Worm (Caenorhabditis elegans): Measurements from ENCODE around the gene C34E10.9.

ce11 chrIII:5248706-5249105 is 14.5 kb downstream of the C34E10.9 start:
- TF ChIP-seq ztf-29 (GFP tag; IDR thresholded peaks at IDR 0.05) (no peak), med-1 (GFP tag; optimal IDR thresholded peaks at IDR 0.05; ENCODE audit: insufficient read depth) (no peak), flt-1 (GFP tag; IDR thresholded peaks at IDR 0.05) (no peak), cog-1 (tag; optimal IDR thresholded peaks at IDR 0.05) (no peak), T22C8.4 (GFP tag; IDR thresholded peaks at IDR 0.05) (no peak), ztf-23 (GFP tag; IDR thresholded peaks at IDR 0.05) (no peak), ref-1 (GFP tag; conservative IDR thresholded peaks at IDR 0.05) (no peak)

Measured in whole organism, midembryonic.